Fruit fly (Drosophila melanogaster): ENCODE measurements around the gene CG31111.

Gene CG31111

dm6 chr3R:25080446-25080845 lies 24.5 kb upstream of the CG31111 start (continued):
- no peak for TF ChIP-seq HmgD (GFP tag; optimal IDR thresholded peaks at IDR 0.05)

DNA sequence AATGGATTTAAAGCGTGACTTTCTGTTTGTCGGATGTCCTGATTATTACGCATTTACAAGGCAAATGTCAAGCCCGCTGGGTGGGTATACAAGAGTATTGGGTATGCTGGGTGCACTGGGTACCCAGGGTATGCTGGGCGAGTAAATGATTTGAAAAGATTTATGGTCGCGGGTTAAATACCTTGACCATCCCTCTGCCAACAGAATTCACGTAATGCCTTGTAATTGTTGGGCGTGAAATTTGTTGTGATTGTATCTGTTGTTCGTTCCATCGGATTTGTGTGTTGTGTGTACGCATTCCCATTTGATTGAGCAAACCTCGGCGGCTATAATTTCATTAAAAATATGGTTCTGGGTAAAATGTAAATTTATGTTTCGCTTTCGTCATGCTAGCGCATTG lies 22.7 kb upstream of the CG31111 start:
- TF ChIP-seq CrebB (tag; optimal IDR thresholded peaks at IDR 0.05): no peak
- TF ChIP-seq az2 (GFP tag; optimal IDR thresholded peaks at IDR 0.05): no peak
- TF ChIP-seq D19B (GFP tag; optimal IDR thresholded peaks at IDR 0.05): peak; percentile 3
- TF ChIP-seq sens (GFP tag): peak; percentile 44
- TF ChIP-seq Sry-δ (GFP tag; optimal IDR thresholded peaks at IDR 0.05): no peak
- peak; percentile 94 for TF ChIP-seq gsb-n (tag; optimal IDR thresholded peaks at IDR 0.05)
- TF ChIP-seq cad (GFP tag; optimal IDR thresholded peaks at IDR 0.05): peak; percentile 43
- no peak for TF ChIP-seq sqz (GFP tag; optimal IDR thresholded peaks at IDR 0.05)

dm6 chr3R:25077280-25077820 lies 21.4 kb upstream of the CG31111 start:
- TF ChIP-seq Xbp1 (GFP tag; optimal IDR thresholded peaks at IDR 0.05) (no peak), dmrt11E (tag; optimal IDR thresholded peaks at IDR 0.05) (no peak), bsh (GFP tag; optimal IDR thresholded peaks at IDR 0.05) (no peak), BEAF-32 (GFP tag; optimal IDR thresholded peaks at IDR 0.05) (no peak), CG17359 (tag; optimal IDR thresholded peaks at IDR 0.05) (no peak), Mes4 (GFP tag; optimal IDR thresholded peaks at IDR 0.05) (no peak), sr (GFP tag; IDR thresholded peaks at IDR 0.05) (no peak), E2f1 (GFP tag; IDR thresholded peaks at IDR 0.05) (no peak), Rx (GFP tag; IDR thresholded peaks at IDR 0.05) (no peak), sens (GFP tag) (peak; percentile 8), zfh1 (GFP tag; IDR thresholded peaks at IDR 0.05) (0 out of 3 replicates have a peak, but pooled peaks have one; percentile 14), oc (tag; optimal IDR thresholded peaks at IDR 0.05) (no peak), her (GFP tag; optimal IDR thresholded peaks at IDR 0.05) (no peak), hkb (optimal IDR thresholded peaks at IDR 0.05) (no peak), hkb (GFP tag; IDR thresholded peaks at IDR 0.05) (no peak), D (optimal IDR thresholded peaks at IDR 0.05) (peak; percentile 16), D (GFP tag; optimal IDR thresholded peaks at IDR 0.05) (no peak), CG17385 (GFP tag; optimal IDR thresholded peaks at IDR 0.05) (no peak), CG2199 (GFP tag; IDR thresholded peaks at IDR 0.05) (peak; percentile 85; the same call in 2 of the 3 replicates), CG5245 (GFP tag; optimal IDR thresholded peaks at IDR 0.05) (peak; percentile 25), Hsf (GFP tag; optimal IDR thresholded peaks at IDR 0.05) (no peak), Dip3 (GFP tag; optimal IDR thresholded peaks at IDR 0.05) (no peak), ttk (GFP tag; IDR thresholded peaks at IDR 0.05) (no peak), sob (GFP tag; IDR thresholded peaks at IDR 0.05) (no peak), zen (tag; optimal IDR thresholded peaks at IDR 0.05) (peak; percentile 87), hth (optimal IDR thresholded peaks at IDR 0.05) (peak; percentile 50), corto (GFP tag; optimal IDR thresholded peaks at IDR 0.05) (no peak), ac (GFP tag; optimal IDR thresholded peaks at IDR 0.05) (peak; percentile 8), tll (GFP tag; optimal IDR thresholded peaks at IDR 0.05) (peak in 1 of 2 experiments; percentile 89), kni (GFP tag; optimal IDR thresholded peaks at IDR 0.05) (peak; percentile 23), mirr (GFP tag; optimal IDR thresholded peaks at IDR 0.05) (no peak), lab (GFP tag; optimal IDR thresholded peaks at IDR 0.05) (no peak), otp (GFP tag; IDR thresholded peaks at IDR 0.05) (no peak), phol (tag; optimal IDR thresholded peaks at IDR 0.05) (no peak), Med (GFP tag) (peak; percentile 64), CG11723 (GFP tag; optimal IDR thresholded peaks at IDR 0.05) (no peak), D19A (tag; optimal IDR thresholded peaks at IDR 0.05) (no peak), row (GFP tag; IDR thresholded peaks at IDR 0.05) (no peak), tgo (GFP tag; IDR thresholded peaks at IDR 0.05) (no peak), cad (GFP tag; optimal IDR thresholded peaks at IDR 0.05) (peak; percentile 75), Dek (tag; optimal IDR thresholded peaks at IDR 0.05) (no peak), run (tag; optimal IDR thresholded peaks at IDR 0.05) (no peak)
